Worm (Caenorhabditis elegans) whole organism, late embryonic: ENCODE data around the gene glrx-22.

Source experiments
- C38D4.7 ChIP-seq: fragments of 200-800 bp; sonication (Bioruptor generic); optimal IDR thresholded peaks from 2 replicates; lab custom pipeline; 2018; ENCODE audit warnings: mild to moderate bottlenecking, missing genetic modification characterization, moderate library complexity, missing compliant biosample characterization
- F13H6.1 ChIP-seq: sonication (generic microtip); optimal IDR thresholded peaks from 2 replicates; lab custom pipeline; 2016; ENCODE audit warnings: missing genetic modification characterization, missing compliant biosample characterization
- K09A11.1 ChIP-seq: sonication (generic microtip); optimal IDR thresholded peaks from 2 replicates; lab custom pipeline; 2017; ENCODE audit warnings: antibody characterized with exemption, mild to moderate bottlenecking, missing genetic modification characterization, missing compliant biosample characterization; ENCODE audit not compliant: insufficient read depth
- Y22D7AL.16 ChIP-seq: sonication (generic microtip); optimal IDR thresholded peaks from 2 replicates; lab custom pipeline; 2016; ENCODE audit warnings: missing genetic modification characterization, missing compliant biosample characterization
- ahr-1 ChIP-seq: sonication (generic microtip); optimal IDR thresholded peaks from 2 replicates; lab custom pipeline; 2016; ENCODE audit warnings: missing genetic modification characterization, missing compliant biosample characterization
- ama-1 ChIP-seq: fragments of 150-350 bp; optimal IDR thresholded peaks from 2 replicates; lab custom pipeline; 2014
- ceh-2 ChIP-seq: sonication (generic microtip); optimal IDR thresholded peaks from 2 replicates; lab custom pipeline; 2016; ENCODE audit warnings: missing genotype, missing genetic modification characterization, missing compliant biosample characterization
- ceh-31 ChIP-seq: sonication (generic microtip); optimal IDR thresholded peaks from 2 replicates; lab custom pipeline; 2016; ENCODE audit warnings: missing genetic modification characterization, missing compliant biosample characterization
- ceh-45 ChIP-seq: fragments of 200-800 bp; sonication (Bioruptor generic); IDR thresholded peaks from 2 replicates; pipeline ENCODE4 v1.3.6; 2022; ENCODE audit warnings: missing genetic modification reagents, missing genetic modification characterization, missing compliant biosample characterization
- ceh-48 ChIP-seq: sonication (generic microtip); optimal IDR thresholded peaks from 2 replicates; lab custom pipeline; 2016; ENCODE audit warnings: missing genetic modification characterization, inconsistent platforms, missing compliant biosample characterization
- ceh-9 ChIP-seq: sonication (generic microtip); optimal IDR thresholded peaks from 2 replicates; lab custom pipeline; 2016; ENCODE audit warnings: mild to moderate bottlenecking, missing genetic modification characterization, inconsistent platforms, missing compliant biosample characterization
- ets-4 ChIP-seq: sonication (generic microtip); optimal IDR thresholded peaks from 2 replicates; lab custom pipeline; 2016; ENCODE audit warnings: missing genetic modification characterization, missing compliant biosample characterization
- eyg-1 ChIP-seq: sonication (generic microtip); optimal IDR thresholded peaks from 2 replicates; lab custom pipeline; 2016; ENCODE audit warnings: missing genotype, missing genetic modification characterization, missing compliant biosample characterization
- fax-1 ChIP-seq: sonication (generic microtip); optimal IDR thresholded peaks from 2 replicates; lab custom pipeline; 2016; ENCODE audit warnings: missing genotype, missing genetic modification characterization, missing compliant biosample characterization
- gmeb-2 ChIP-seq: sonication (generic microtip); optimal IDR thresholded peaks from 2 replicates; lab custom pipeline; 2016; ENCODE audit warnings: missing genetic modification characterization, inconsistent platforms, missing compliant biosample characterization
- hlh-15 ChIP-seq: sonication (generic microtip); optimal IDR thresholded peaks from 2 replicates; lab custom pipeline; 2016; ENCODE audit warnings: missing genetic modification characterization, missing compliant biosample characterization
- lin-11 ChIP-seq: fragments of 200-800 bp; sonication (Bioruptor generic); optimal IDR thresholded peaks from 2 replicates; lab custom pipeline; 2018; ENCODE audit warnings: mild to moderate bottlenecking, missing genetic modification characterization, missing compliant biosample characterization
- madf-2 ChIP-seq: sonication (generic microtip); optimal IDR thresholded peaks from 2 replicates; lab custom pipeline; 2017; ENCODE audit warnings: missing genetic modification characterization, missing compliant biosample characterization
- mec-3 ChIP-seq: sonication (generic microtip); optimal IDR thresholded peaks from 2 replicates; lab custom pipeline; 2016; ENCODE audit warnings: borderline replicate concordance, missing genetic modification characterization, missing compliant biosample characterization
- nfya-1 ChIP-seq: sonication (generic microtip); optimal IDR thresholded peaks from 2 replicates; lab custom pipeline; 2017; ENCODE audit warnings: missing genetic modification characterization, mild to moderate bottlenecking, missing compliant biosample characterization, antibody characterized with exemption, moderate library complexity
- nhr-11 ChIP-seq: fragments of 150-350 bp; optimal IDR thresholded peaks from 2 replicates; lab custom pipeline; 2014; ENCODE audit warnings: missing biosample characterization, missing genetic modification characterization
- npax-4 ChIP-seq: sonication (generic microtip); optimal IDR thresholded peaks from 2 replicates; lab custom pipeline; 2016; ENCODE audit warnings: missing genetic modification characterization, missing compliant biosample characterization
- pat-9 ChIP-seq: fragments of 200-800 bp; sonication (Bioruptor generic); optimal IDR thresholded peaks from 2 replicates; lab custom pipeline; 2018; ENCODE audit warnings: mild to moderate bottlenecking, missing genetic modification characterization, moderate library complexity, missing compliant biosample characterization
- pax-1 ChIP-seq: fragments of 150-350 bp; optimal IDR thresholded peaks from 2 replicates; lab custom pipeline; 2014; ENCODE audit warnings: missing biosample characterization, missing genetic modification characterization
- pha-2 ChIP-seq: sonication (generic microtip); optimal IDR thresholded peaks from 2 replicates; lab custom pipeline; 2017; ENCODE audit warnings: mild to moderate bottlenecking, missing genetic modification characterization, missing compliant biosample characterization
- pha-4 ChIP-seq: fragments of 150-350 bp; optimal IDR thresholded peaks from 2 replicates; lab custom pipeline; 2018; ENCODE audit warnings: missing biosample characterization, missing genetic modification reagents, missing genetic modification characterization
- pros-1 ChIP-seq: fragments of 150-350 bp; optimal IDR thresholded peaks from 2 replicates; lab custom pipeline; 2014; ENCODE audit warnings: missing biosample characterization, missing genetic modification reagents, missing genetic modification characterization
- ref-2 ChIP-seq: sonication (generic microtip); optimal IDR thresholded peaks from 2 replicates; lab custom pipeline; 2016; ENCODE audit warnings: missing genetic modification characterization, missing compliant biosample characterization
- tbx-2 ChIP-seq: sonication (generic microtip); optimal IDR thresholded peaks from 2 replicates; lab custom pipeline; 2016; ENCODE audit warnings: missing genetic modification characterization, missing compliant biosample characterization
- ttx-3 ChIP-seq: sonication (generic microtip); optimal IDR thresholded peaks from 2 replicates; lab custom pipeline; 2016; ENCODE audit warnings: missing genetic modification reagents, missing genetic modification characterization, missing compliant biosample characterization
- unc-3 ChIP-seq, 2 experiments: fragments of 200-800 bp in 1 of 2; sonication (Bioruptor generic) in 1 of 2; sonication (generic microtip) in 1 of 2; conservative IDR thresholded peaks in 1 of 2; optimal IDR thresholded peaks in 1 of 2; 2 replicates each; pipeline versions ENCODE4 v1.3.6 to Lab custom; 2016 to 2022; ENCODE audit warnings: missing compliant biosample characterization in 2 of 2, missing genetic modification characterization in 2 of 2, missing genetic modification reagents in 1 of 2
- unc-55 ChIP-seq: sonication (generic microtip); optimal IDR thresholded peaks from 2 replicates; lab custom pipeline; 2017; ENCODE audit warnings: missing biosample characterization, missing genetic modification reagents, missing genetic modification characterization

The glrx-22 gene

DNA sequence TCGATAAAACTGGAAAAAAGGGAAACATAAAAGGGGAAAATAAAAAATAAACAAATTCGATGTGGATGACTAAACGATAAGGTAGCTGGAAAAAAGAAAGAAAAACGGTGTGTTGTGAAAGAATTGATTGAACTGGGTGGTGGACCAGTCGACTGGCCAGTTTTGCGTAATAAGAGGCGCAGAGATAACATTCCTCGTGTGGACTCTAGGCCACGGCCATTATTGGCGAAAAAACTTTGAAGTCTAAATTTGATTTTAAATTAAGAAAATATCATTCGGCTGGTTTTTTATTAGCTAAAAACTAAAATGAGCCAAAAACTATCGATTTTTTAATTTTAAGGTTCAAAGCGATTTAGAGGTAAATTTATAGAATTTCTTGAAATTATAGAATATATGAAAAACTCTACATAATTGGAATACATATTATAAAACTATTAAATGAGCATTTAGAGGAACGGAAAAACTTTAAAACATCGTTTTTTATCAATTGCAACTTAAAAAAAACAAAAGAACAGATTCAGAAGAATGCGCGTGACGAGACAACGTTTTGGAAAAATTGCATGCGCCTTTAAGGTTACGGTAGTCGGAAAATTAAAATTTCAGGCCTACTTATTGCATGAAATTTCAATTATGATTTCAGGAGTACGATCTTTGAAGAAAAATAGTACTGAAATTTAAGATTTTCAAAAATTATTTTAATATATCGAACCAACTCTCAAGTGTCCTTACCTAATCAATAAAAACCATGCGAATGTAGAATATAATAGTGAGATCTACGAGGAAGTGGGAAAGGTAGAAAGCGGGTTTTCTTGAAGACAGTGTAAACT is 4.5 kb upstream of the glrx-22 start, which contains the start of gene hgrs-1:
Gene hgrs-1 (minus strand): TSS at position 777 of the 827 bp plus-strand sequence.
- TF ChIP-seq ceh-31, result peak; percentile 25
- peak; percentile 29 for TF ChIP-seq nfya-1 (tag; lab: Kevin White, UChicago)
- no peak for TF ChIP-seq F13H6.1 (tag; lab: Kevin White, UChicago)
- TF ChIP-seq, all 69 proteins: peak for 2

DNA sequence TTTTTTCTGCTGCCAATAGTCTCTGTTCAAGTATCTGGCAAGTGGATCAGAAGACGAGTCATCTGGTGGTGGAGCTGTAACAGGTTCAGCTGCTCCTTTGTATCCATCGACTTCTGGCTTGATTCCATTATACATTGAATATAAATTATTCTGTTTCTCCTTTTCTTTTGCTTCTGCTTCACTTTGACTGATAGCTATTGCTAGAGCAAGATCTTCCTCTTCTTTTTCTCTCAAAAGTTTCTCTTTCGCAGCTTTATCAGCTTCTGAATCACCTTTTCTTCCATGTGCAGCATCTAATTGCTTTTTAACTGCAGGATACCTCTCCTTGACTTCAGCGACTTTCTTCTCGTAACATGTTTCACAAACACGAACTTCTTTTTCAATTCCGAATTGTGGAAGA is 2.5 kb upstream of the glrx-22 start:
- TF ChIP-seq fax-1 (tag; lab: Kevin White, UChicago), result no peak
- no peak for TF ChIP-seq npax-4
- TF ChIP-seq C38D4.7 (GFP tag; lab: Kevin White, UChicago), result no peak
- no peak for TF ChIP-seq Y22D7AL.16
- TF ChIP-seq mec-3, result no peak
- no peak for TF ChIP-seq tbx-2 (tag; lab: Kevin White, UChicago)

DNA sequence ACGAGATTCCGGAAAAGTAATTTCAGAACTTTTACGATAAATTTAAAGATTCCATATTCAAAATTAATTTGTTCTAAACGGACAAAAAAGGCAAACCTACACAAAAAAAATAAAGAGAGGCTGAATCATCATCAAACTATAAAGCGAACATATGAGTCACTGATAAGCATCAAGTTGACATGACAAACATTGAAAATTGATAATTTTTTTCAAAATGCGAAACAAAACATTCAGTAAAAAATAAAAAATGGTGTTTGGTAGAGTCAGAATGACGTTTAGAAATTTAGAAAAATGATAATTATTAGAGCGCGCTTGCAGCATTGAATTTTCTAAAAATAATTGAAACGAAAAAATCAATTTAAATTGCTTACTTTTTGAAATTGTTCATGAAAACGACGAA is 1.2 kb downstream of the glrx-22 start:
- TF ChIP-seq ref-2 (tag; lab: Kevin White, UChicago), result no peak
- no peak for TF ChIP-seq C38D4.7 (GFP tag; lab: Kevin White, UChicago)
- TF ChIP-seq unc-3 (GFP tag; conservative IDR thresholded peaks at IDR 0.05; lab: Robert Waterston, UW), result no peak
- no peak for TF ChIP-seq unc-3 (tag; optimal IDR thresholded peaks at IDR 0.05; lab: Kevin White, UChicago)
- no peak for TF ChIP-seq F13H6.1 (tag; lab: Kevin White, UChicago)
- TF ChIP-seq ceh-9 (tag; lab: Kevin White, UChicago), result no peak
- no peak for TF ChIP-seq Y22D7AL.16
- no peak for TF ChIP-seq ama-1 (lab: Kevin White, UChicago)
- no peak for TF ChIP-seq eyg-1 (tag; lab: Kevin White, UChicago)
- no peak for TF ChIP-seq ahr-1 (tag; lab: Kevin White, UChicago)
- no peak for TF ChIP-seq pax-1
- TF ChIP-seq npax-4, result no peak
- no peak for TF ChIP-seq ceh-2 (tag; lab: Kevin White, UChicago)
- no peak for TF ChIP-seq fax-1 (tag; lab: Kevin White, UChicago)

DNA sequence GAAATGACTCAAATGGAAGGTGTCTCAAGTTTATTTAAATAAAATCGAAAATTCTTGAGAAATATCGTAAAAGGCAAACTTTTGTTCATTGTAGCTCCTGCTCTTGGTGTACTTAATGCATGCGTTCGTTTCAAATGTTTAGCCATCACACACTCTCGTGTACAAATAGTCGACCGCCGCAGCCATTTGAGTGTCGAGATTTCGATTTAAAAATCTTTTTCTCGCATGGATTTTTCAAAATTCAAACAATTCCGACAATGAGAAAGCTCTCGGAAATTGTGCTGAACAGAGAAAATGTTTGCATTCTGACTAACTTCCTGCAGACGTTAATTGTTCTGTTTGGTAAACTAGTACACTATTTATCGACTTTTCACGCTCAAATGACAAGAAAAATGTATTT is 1.8 kb downstream of the glrx-22 start:
- no peak for TF ChIP-seq pha-4 (tag; lab: Kevin White, UChicago)
- no peak for TF ChIP-seq ets-4 (tag; lab: Kevin White, UChicago)
- no peak for TF ChIP-seq gmeb-2
- no peak for TF ChIP-seq ttx-3 (tag; lab: Kevin White, UChicago)
- TF ChIP-seq hlh-15 (tag; lab: Kevin White, UChicago), result no peak
- TF ChIP-seq nhr-11 (tag; lab: Kevin White, UChicago), result no peak
- no peak for TF ChIP-seq lin-11 (tag; lab: Kevin White, UChicago)

DNA sequence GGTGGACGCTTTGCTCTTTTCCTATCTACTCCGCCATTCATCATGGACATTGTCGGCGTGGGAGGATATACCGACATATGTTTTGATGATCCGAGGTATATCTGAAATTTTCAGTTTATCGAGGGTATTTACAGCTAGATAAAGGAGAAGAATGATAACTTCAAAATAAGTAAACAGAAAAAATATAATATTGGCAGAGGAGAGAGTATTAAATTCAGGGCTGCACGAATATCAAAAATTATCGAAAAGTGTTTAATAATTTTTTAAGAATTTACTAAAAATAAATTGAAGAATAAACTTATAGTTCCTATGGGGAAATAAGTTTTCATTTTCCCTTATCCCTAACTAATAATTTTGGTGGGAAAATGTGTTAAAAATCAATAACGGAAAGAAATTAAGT is 2.2 kb downstream of the glrx-22 start, which contains the start of gene wsp-1:
Gene wsp-1 (minus strand): TSS at position 101 of the 400 bp plus-strand sequence.
- TF ChIP-seq pha-4 (tag; lab: Kevin White, UChicago), result no peak
- TF ChIP-seq hlh-15 (tag; lab: Kevin White, UChicago), result no peak
- no peak for TF ChIP-seq pax-1
- TF ChIP-seq F13H6.1 (tag; lab: Kevin White, UChicago), result no peak

DNA sequence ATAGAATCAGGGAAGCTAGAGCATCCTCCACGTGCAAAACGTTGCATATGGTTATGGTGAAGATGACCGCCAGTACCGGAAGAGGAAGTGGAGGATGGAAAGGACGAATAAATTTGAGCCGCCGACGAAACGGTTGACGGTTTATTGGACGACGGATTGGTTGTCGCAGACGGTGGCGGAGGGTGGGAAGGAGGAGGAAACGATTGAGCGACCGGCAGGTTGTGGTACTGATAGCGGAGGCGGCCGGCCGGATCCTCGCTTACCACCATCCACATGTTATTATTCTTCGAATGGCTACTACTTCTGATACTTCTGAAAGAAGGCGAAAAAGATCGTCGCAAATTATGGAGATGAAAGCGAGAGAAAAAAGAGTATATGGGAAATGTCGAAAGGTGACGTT is 8.2 kb downstream of the glrx-22 start:
- TF ChIP-seq pax-1 (no peak), pha-2 (tag; lab: Kevin White, UChicago) (no peak), ceh-45 (no peak), C38D4.7 (GFP tag; lab: Kevin White, UChicago) (no peak), nfya-1 (tag; lab: Kevin White, UChicago) (no peak), K09A11.1 (tag; lab: Kevin White, UChicago) (no peak), madf-2 (tag; lab: Kevin White, UChicago) (no peak), npax-4 (no peak), pros-1 (no peak), ceh-48 (no peak), pat-9 (no peak), unc-55 (GFP tag; lab: Kevin White, UChicago) (no peak)
